Worm (Caenorhabditis elegans): Measurements from ENCODE around the gene fbxb-31.

Gene fbxb-31

DNA sequence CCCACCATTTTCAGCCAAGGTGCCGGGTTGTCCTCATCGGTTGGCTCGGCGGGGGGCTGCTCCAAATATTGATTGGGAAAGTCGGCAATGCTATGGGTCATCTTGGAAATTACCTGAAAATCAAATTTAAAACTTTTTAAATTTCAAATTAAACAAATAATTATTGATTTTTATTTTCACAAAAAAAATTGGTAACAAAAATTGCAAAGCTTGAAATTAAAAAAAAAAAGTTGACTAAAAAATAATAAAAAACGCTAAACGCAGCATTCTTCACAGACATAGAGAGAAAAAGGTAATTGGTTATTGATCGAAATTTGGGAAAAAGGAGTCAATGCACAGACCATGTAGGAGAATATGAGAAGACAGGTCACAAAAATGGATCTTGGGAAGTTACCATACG lies 40.4 kb downstream of the fbxb-31 start, which contains the start of gene Y49F6A.11:
Y49F6A.11 (minus strand) TSS at position 101 of the 400 bp plus-strand sequence.
- TF ChIP-seq dao-5 (tag; optimal IDR thresholded peaks at IDR 0.05) = no peak
- no peak for TF ChIP-seq W03F9.2 (tag; optimal IDR thresholded peaks at IDR 0.05)
- TF ChIP-seq him-1 (tag; optimal IDR thresholded peaks at IDR 0.05) = no peak

DNA sequence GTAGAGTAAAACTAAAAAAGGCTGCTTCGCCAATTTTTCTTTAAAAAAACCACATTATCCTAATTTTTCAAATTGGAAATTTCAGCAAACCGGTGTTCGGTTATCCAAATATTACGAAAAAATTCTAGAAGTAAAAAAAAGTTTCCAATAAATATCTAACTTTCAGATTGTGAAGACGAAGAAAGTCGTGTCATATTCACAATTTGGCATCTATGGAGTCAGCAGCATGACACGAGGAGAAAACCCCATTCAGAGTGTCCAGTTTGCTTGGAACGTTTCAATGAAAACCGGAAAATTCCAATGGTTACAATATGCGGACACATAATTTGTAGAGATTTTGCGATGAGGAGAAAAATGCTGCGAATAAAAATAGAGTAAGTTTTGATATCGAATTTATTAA lies 43.8 kb downstream of the fbxb-31 start, which contains the start of gene Y49F6A.12:
Y49F6A.12 (plus strand) TSS at position 301 of the 400 bp plus-strand sequence.
- TF ChIP-seq W03F9.2 (tag; optimal IDR thresholded peaks at IDR 0.05) (no peak), him-1 (tag; optimal IDR thresholded peaks at IDR 0.05) (no peak), dao-5 (tag; optimal IDR thresholded peaks at IDR 0.05) (no peak)

Data from whole organism, L4/young adult.